Worm (Caenorhabditis elegans) whole organism, L4 larva: ENCODE measurements around the gene C17H12.10.

Experiments
- F10B5.3 ChIP-seq: sonication (generic microtip); optimal IDR thresholded peaks from 2 replicates; lab custom pipeline; 2016; ENCODE audit warnings: mild to moderate bottlenecking, missing genetic modification characterization, missing compliant biosample characterization
- F26F4.8 ChIP-seq: fragments of 200-800 bp; sonication (Bioruptor generic); conservative IDR thresholded peaks from 2 replicates; pipeline ENCODE4 v1.3.6; 2022; ENCODE audit warnings: missing genetic modification characterization, missing compliant biosample characterization
- F37D6.2 ChIP-seq: sonication (generic microtip); optimal IDR thresholded peaks from 2 replicates; lab custom pipeline; 2016; ENCODE audit warnings: mild to moderate bottlenecking, missing genetic modification characterization, missing compliant biosample characterization
- F49E8.2 ChIP-seq: sonication (generic microtip); optimal IDR thresholded peaks from 2 replicates; lab custom pipeline; 2016; ENCODE audit warnings: missing compliant biosample characterization, mild to moderate bottlenecking, missing genetic modification characterization, borderline replicate concordance
- T20F7.1 ChIP-seq: fragments of 200-800 bp; sonication (Bioruptor generic); optimal IDR thresholded peaks from 2 replicates; lab custom pipeline; 2018; ENCODE audit warnings: mild to moderate bottlenecking, missing genetic modification characterization, missing compliant biosample characterization
- ZK337.2 ChIP-seq: fragments of 200-800 bp; sonication (Bioruptor generic); IDR thresholded peaks from 2 replicates; pipeline ENCODE4 v1.3.6; 2022; ENCODE audit warnings: missing genetic modification reagents, missing genetic modification characterization, missing compliant biosample characterization
- ZK546.5 ChIP-seq, 2 experiments: sonication (generic microtip); optimal IDR thresholded peaks; 2 replicates each; lab custom pipeline; 2017; ENCODE audit warnings: missing biosample characterization in 2 of 2, missing genetic modification characterization in 2 of 2
- aha-1 ChIP-seq: fragments of 150-350 bp; peaks from one replicate; lab custom pipeline; 2014; ENCODE audit warnings: missing biosample characterization, missing genetic modification characterization
- aly-2 ChIP-seq: sonication (generic microtip); optimal IDR thresholded peaks from 2 replicates; lab custom pipeline; 2018; ENCODE audit warnings: missing biosample characterization, missing genetic modification characterization
- ceh-20 ChIP-seq: fragments of 200-800 bp; sonication (Bioruptor generic); IDR thresholded peaks from 2 replicates; pipeline ENCODE4 v1.3.6; 2022; ENCODE audit warnings: missing genetic modification reagents, missing genetic modification characterization, missing compliant biosample characterization
- ceh-32 ChIP-seq: sonication (generic microtip); optimal IDR thresholded peaks from 2 replicates; lab custom pipeline; 2016; ENCODE audit warnings: mild to moderate bottlenecking, missing genetic modification characterization, missing compliant biosample characterization; ENCODE audit not compliant: poor library complexity
- ceh-44 ChIP-seq: fragments of 200-800 bp; sonication (Bioruptor generic); IDR thresholded peaks from 2 replicates; pipeline ENCODE4 v1.3.6; 2022; ENCODE audit warnings: missing genetic modification reagents, missing genetic modification characterization, missing compliant biosample characterization
- daf-12 ChIP-seq: fragments of 150-350 bp; optimal IDR thresholded peaks from 2 replicates; lab custom pipeline; 2014; ENCODE audit warnings: missing biosample characterization, missing genetic modification reagents, missing genetic modification characterization
- daf-19 ChIP-seq: fragments of 200-800 bp; sonication (Bioruptor generic); conservative IDR thresholded peaks from 2 replicates; pipeline ENCODE4 v1.3.6; 2022; ENCODE audit warnings: missing genetic modification characterization, missing compliant biosample characterization
- daf-8 ChIP-seq: fragments of 200-800 bp; sonication (Bioruptor generic); IDR thresholded peaks from 2 replicates; pipeline ENCODE4 v1.3.6; 2022; ENCODE audit warnings: missing genetic modification characterization, missing compliant biosample characterization
- dmd-6 ChIP-seq: fragments of 200-800 bp; sonication (Bioruptor generic); IDR thresholded peaks from 2 replicates; pipeline ENCODE4 v1.3.6; 2022; ENCODE audit warnings: missing genetic modification reagents, missing genetic modification characterization, missing compliant biosample characterization
- fkh-10 ChIP-seq: fragments of 150-350 bp; optimal IDR thresholded peaks from 2 replicates; lab custom pipeline; 2014; ENCODE audit warnings: missing biosample characterization, missing genetic modification reagents, missing genetic modification characterization
- hif-1 ChIP-seq, 2 experiments: sonication (generic microtip); optimal IDR thresholded peaks; 2 replicates each; lab custom pipeline; 2016 to 2017; ENCODE audit warnings: missing compliant biosample characterization in 2 of 2, missing genetic modification characterization in 2 of 2, missing genetic modification reagents in 2 of 2, missing genotype in 2 of 2, mild to moderate bottlenecking in 1 of 2
- hlh-11 ChIP-seq: fragments of 200-800 bp; sonication (Bioruptor generic); optimal IDR thresholded peaks from 2 replicates; lab custom pipeline; 2018; ENCODE audit warnings: mild to moderate bottlenecking, missing genetic modification characterization, missing compliant biosample characterization
- jun-1 ChIP-seq: fragments of 150-350 bp; optimal IDR thresholded peaks from 2 replicates; lab custom pipeline; 2014; ENCODE audit warnings: missing biosample characterization, missing genetic modification reagents, missing genetic modification characterization
- lin-13 ChIP-seq: fragments of 150-350 bp; optimal IDR thresholded peaks from 2 replicates; lab custom pipeline; 2014; ENCODE audit warnings: missing biosample characterization, missing genetic modification reagents, missing genetic modification characterization
- lin-29 ChIP-seq: fragments of 200-800 bp; sonication (Bioruptor generic); IDR thresholded peaks from 2 replicates; pipeline ENCODE4 v1.3.6; 2022; ENCODE audit warnings: missing genetic modification reagents, missing genetic modification characterization, missing compliant biosample characterization
- lin-38 ChIP-seq: fragments of 200-800 bp; sonication (Bioruptor generic); IDR thresholded peaks from 2 replicates; pipeline ENCODE4 v1.3.6; 2022; ENCODE audit warnings: missing genetic modification reagents, missing genetic modification characterization, missing compliant biosample characterization
- lin-39 ChIP-seq: fragments of 150-350 bp; optimal IDR thresholded peaks from 2 replicates; lab custom pipeline; 2014; ENCODE audit warnings: missing biosample characterization, missing genetic modification reagents, missing genetic modification characterization
- lir-3 ChIP-seq: sonication (generic microtip); optimal IDR thresholded peaks from 2 replicates; lab custom pipeline; 2016; ENCODE audit warnings: mild to moderate bottlenecking, missing genetic modification characterization, missing compliant biosample characterization
- lsy-2 ChIP-seq, 2 experiments: fragments of 150-350 bp in 1 of 2; sonication (generic microtip) in 1 of 2; optimal IDR thresholded peaks; 2 replicates each; lab custom pipeline; 2014 to 2017; ENCODE audit warnings: missing biosample characterization in 2 of 2, missing genetic modification characterization in 2 of 2
- madf-9 ChIP-seq: fragments of 200-800 bp; sonication (Bioruptor generic); conservative IDR thresholded peaks from 2 replicates; pipeline ENCODE4 v1.3.6; 2022; ENCODE audit warnings: missing genetic modification reagents, missing genetic modification characterization, missing compliant biosample characterization
- mdl-1 ChIP-seq, 2 experiments: fragments of 150-350 bp in 1 of 2; sonication (generic microtip) in 1 of 2; optimal IDR thresholded peaks; 2 replicates each; lab custom pipeline; 2014 to 2017; ENCODE audit warnings: missing biosample characterization in 2 of 2, missing genetic modification characterization in 2 of 2
- nhr-10 ChIP-seq: fragments of 150-350 bp; optimal IDR thresholded peaks from 2 replicates; lab custom pipeline; 2014; ENCODE audit warnings: missing biosample characterization, missing genetic modification characterization
- nhr-102 ChIP-seq: sonication (generic microtip); optimal IDR thresholded peaks from 2 replicates; lab custom pipeline; 2016; ENCODE audit warnings: mild to moderate bottlenecking, missing genetic modification characterization, moderate library complexity, missing compliant biosample characterization
- nhr-11 ChIP-seq: fragments of 150-350 bp; optimal IDR thresholded peaks from 2 replicates; lab custom pipeline; 2014; ENCODE audit warnings: missing biosample characterization, missing genetic modification characterization
- nhr-25 ChIP-seq: sonication (generic microtip); optimal IDR thresholded peaks from 2 replicates; lab custom pipeline; 2017; ENCODE audit warnings: missing genetic modification characterization, mild to moderate bottlenecking, missing compliant biosample characterization, antibody characterized with exemption, moderate library complexity, borderline replicate concordance; ENCODE audit not compliant: insufficient read depth
- nhr-42 ChIP-seq: fragments of 200-800 bp; sonication (Bioruptor generic); IDR thresholded peaks from 2 replicates; pipeline ENCODE4 v1.3.6; 2022; ENCODE audit warnings: missing genetic modification characterization, missing compliant biosample characterization
- nhr-6 ChIP-seq: fragments of 150-350 bp; optimal IDR thresholded peaks from 2 replicates; lab custom pipeline; 2014; ENCODE audit warnings: missing biosample characterization, missing genetic modification characterization
- nhr-77 ChIP-seq: fragments of 150-350 bp; optimal IDR thresholded peaks from 2 replicates; lab custom pipeline; 2014; ENCODE audit warnings: missing biosample characterization, missing genetic modification characterization
- rbr-2 ChIP-seq: sonication (generic microtip); optimal IDR thresholded peaks from 2 replicates; lab custom pipeline; 2016; ENCODE audit warnings: missing genotype, missing genetic modification characterization, missing compliant biosample characterization
- saeg-2 ChIP-seq: fragments of 200-800 bp; sonication (Bioruptor generic); IDR thresholded peaks from 2 replicates; pipeline ENCODE4 v1.3.6; 2022; ENCODE audit warnings: missing genetic modification reagents, missing genetic modification characterization, missing compliant biosample characterization
- snpc-1.2 ChIP-seq: fragments of 200-800 bp; sonication (Bioruptor generic); IDR thresholded peaks from 2 replicates; pipeline ENCODE4 v1.3.6; 2022; ENCODE audit warnings: missing genetic modification reagents, missing genetic modification characterization, missing compliant biosample characterization
- spr-1 ChIP-seq: sonication (generic microtip); optimal IDR thresholded peaks from 2 replicates; lab custom pipeline; 2016; ENCODE audit warnings: mild to moderate bottlenecking, missing genetic modification characterization, missing compliant biosample characterization
- tag-97 ChIP-seq: fragments of 200-800 bp; sonication (Bioruptor generic); IDR thresholded peaks from 2 replicates; pipeline ENCODE4 v1.3.6; 2022; ENCODE audit warnings: missing genetic modification characterization, missing compliant biosample characterization
- tra-1 ChIP-seq: fragments of 200-800 bp; sonication (Bioruptor generic); IDR thresholded peaks from 2 replicates; pipeline ENCODE4 v1.3.6; 2022; ENCODE audit warnings: missing genetic modification reagents, missing genetic modification characterization, missing compliant biosample characterization
- unc-62 ChIP-seq, 3 experiments: fragments of 150-350 bp in 1 of 3; sonication (generic microtip); optimal IDR thresholded peaks in 2 of 3; peaks in 1 of 3; 1 replicate in 1 of 3; 2 replicates in 2 of 3; lab custom pipeline; 2014 to 2017; ENCODE audit warnings: missing biosample characterization in 3 of 3, missing genetic modification characterization in 3 of 3, missing genetic modification reagents in 3 of 3, missing genotype in 1 of 3
- zag-1 ChIP-seq: fragments of 150-350 bp; optimal IDR thresholded peaks from 2 replicates; lab custom pipeline; 2014; ENCODE audit warnings: missing biosample characterization, missing genetic modification characterization
- zfp-3 ChIP-seq: fragments of 200-800 bp; sonication (Bioruptor generic); conservative IDR thresholded peaks from 2 replicates; pipeline ENCODE4 v1.3.6; 2022; ENCODE audit warnings: missing genetic modification reagents, missing genetic modification characterization, missing compliant biosample characterization
- zip-2 ChIP-seq: fragments of 150-350 bp; optimal IDR thresholded peaks from 2 replicates; lab custom pipeline; 2014; ENCODE audit warnings: missing biosample characterization, missing genetic modification characterization

The C17H12.10 gene

ce11 chrIV:6757011-6757410 is 49.6 kb upstream of the C17H12.10 start, which contains the start of gene usp-4:
Gene usp-4 (plus strand): TSS chrIV:6757311.
- TF ChIP-seq ceh-20 (GFP tag; lab: Robert Waterston, UW), result no peak
- TF ChIP-seq jun-1 (tag; lab: Kevin White, UChicago), result no peak
- TF ChIP-seq zfp-3 (GFP tag; lab: Robert Waterston, UW), result no peak
- no peak for TF ChIP-seq mdl-1 (tag; optimal IDR thresholded peaks at IDR 0.05; lab: Kevin White, UChicago)
- TF ChIP-seq aly-2, result no peak
- TF ChIP-seq nhr-25 (tag; lab: Kevin White, UChicago), result no peak
- no peak for TF ChIP-seq nhr-11 (tag; lab: Kevin White, UChicago)
- TF ChIP-seq rbr-2 (tag; lab: Kevin White, UChicago), result no peak
- no peak for TF ChIP-seq lin-38 (GFP tag; lab: Robert Waterston, UW)
- TF ChIP-seq fkh-10 (GFP tag; lab: Kevin White, UChicago), result no peak
- TF ChIP-seq hlh-11 (tag; lab: Kevin White, UChicago), result no peak

- TF ChIP-seq daf-12 (tag; lab: Kevin White, UChicago) (no peak), F26F4.8 (no peak), dmd-6 (no peak), unc-62 (GFP tag; optimal IDR thresholded peaks at IDR 0.05 in 1 of 2; lab: Kevin White, UChicago) (peak in 1 of 2 experiments; percentile 16), unc-62 (tag; optimal IDR thresholded peaks at IDR 0.05; lab: Kevin White, UChicago) (no peak), tra-1 (GFP tag; lab: Robert Waterston, UW) (no peak), nhr-77 (tag; lab: Kevin White, UChicago) (no peak), spr-1 (tag; lab: Kevin White, UChicago) (no peak), daf-8 (no peak), lin-39 (no peak), mdl-1 (tag; optimal IDR thresholded peaks at IDR 0.05; lab: Kevin White, UChicago) (no peak), aha-1 (tag; lab: Kevin White, UChicago) (peak; percentile 91), F10B5.3 (tag; lab: Kevin White, UChicago) (no peak), nhr-11 (tag; lab: Kevin White, UChicago) (no peak), snpc-1.2 (GFP tag; lab: Robert Waterston, UW) (no peak), ZK546.5 (tag; optimal IDR thresholded peaks at IDR 0.05; lab: Kevin White, UChicago) (no peak), fkh-10 (GFP tag; lab: Kevin White, UChicago) (no peak)
Observed at ce11 chrIV:6757614-6758013, 49.0 kb upstream of the C17H12.10 start.

ce11 chrIV:6762416-6762815 is 44.2 kb upstream of the C17H12.10 start, which contains the start of gene spd-3:
Gene spd-3 (plus strand): TSS chrIV:6762716.
- no peak for TF ChIP-seq nhr-11 (tag; lab: Kevin White, UChicago)
- TF ChIP-seq aha-1 (tag; lab: Kevin White, UChicago), result peak; percentile 12
- 0 out of 2 replicates have a peak, but pooled peaks have one; percentile 12 for TF ChIP-seq lin-38 (GFP tag; lab: Robert Waterston, UW)
- no peak for TF ChIP-seq nhr-102 (tag; lab: Kevin White, UChicago)

- TF ChIP-seq F26F4.8, result no peak
- TF ChIP-seq zag-1 (tag; lab: Kevin White, UChicago), result no peak
- no peak for TF ChIP-seq daf-19 (GFP tag; lab: Robert Waterston, UW)
- no peak for TF ChIP-seq lin-13 (GFP tag; lab: Kevin White, UChicago)
- peak; percentile 23 to 77 for TF ChIP-seq lsy-2 (tag; optimal IDR thresholded peaks at IDR 0.05; lab: Kevin White, UChicago)
- TF ChIP-seq ceh-32 (tag; lab: Kevin White, UChicago), result no peak
- TF ChIP-seq nhr-77 (tag; lab: Kevin White, UChicago), result peak; percentile 49
- no peak for TF ChIP-seq nhr-42 (GFP tag; lab: Robert Waterston, UW)
- TF ChIP-seq T20F7.1 (GFP tag; lab: Kevin White, UChicago), result no peak
- no peak for TF ChIP-seq nhr-6 (tag; lab: Kevin White, UChicago)
- TF ChIP-seq madf-9, result no peak
- TF ChIP-seq saeg-2 (GFP tag; lab: Robert Waterston, UW), result no peak
- TF ChIP-seq ceh-44 (GFP tag; lab: Robert Waterston, UW), result no peak
- no peak for TF ChIP-seq zip-2 (tag; lab: Kevin White, UChicago)
- no peak for TF ChIP-seq F49E8.2 (tag; lab: Kevin White, UChicago)
- no peak for TF ChIP-seq lin-29 (GFP tag; lab: Robert Waterston, UW)
- TF ChIP-seq nhr-10 (tag; lab: Kevin White, UChicago), result no peak
- no peak for TF ChIP-seq F37D6.2
- peak in 1 of 2 experiments; percentile 18 for TF ChIP-seq hif-1 (tag; optimal IDR thresholded peaks at IDR 0.05; lab: Kevin White, UChicago)
- no peak for TF ChIP-seq lir-3 (tag; lab: Kevin White, UChicago)
- TF ChIP-seq tag-97 (GFP tag; lab: Robert Waterston, UW), result no peak
- TF ChIP-seq ZK337.2 (GFP tag; lab: Robert Waterston, UW), result no peak
- TF ChIP-seq jun-1 (tag; lab: Kevin White, UChicago), result no peak
Observed at ce11 chrIV:6767240-6767639, 39.4 kb upstream of the C17H12.10 start.
